Worm (Caenorhabditis elegans) whole organism, young adult: ENCODE data around the gene F28B12.1.

Source experiments
- B0035.1 ChIP-seq: sonication (generic microtip); optimal IDR thresholded peaks from 2 replicates; lab custom pipeline; 2016; ENCODE audit warnings: missing genetic modification characterization, mild to moderate bottlenecking, missing compliant biosample characterization, missing genotype, missing genetic modification reagents
- F22D6.2 ChIP-seq: sonication (generic microtip); optimal IDR thresholded peaks from 2 replicates; lab custom pipeline; 2016; ENCODE audit warnings: mild to moderate bottlenecking, missing genetic modification characterization, missing compliant biosample characterization
- F49E8.2 ChIP-seq: sonication (generic microtip); optimal IDR thresholded peaks from 3 replicates; lab custom pipeline; 2017; ENCODE audit warnings: missing genetic modification characterization, mild to moderate bottlenecking, missing compliant biosample characterization, antibody characterized with exemption, moderate library complexity; ENCODE audit not compliant: insufficient read depth
- T26A5.8 ChIP-seq: sonication (generic microtip); optimal IDR thresholded peaks from 2 replicates; lab custom pipeline; 2016; ENCODE audit warnings: missing genetic modification characterization, missing compliant biosample characterization
- Y53F4B.3 ChIP-seq: fragments of 200-800 bp; sonication (Bioruptor generic); IDR thresholded peaks from 2 replicates; pipeline ENCODE4 v1.3.6; 2022; ENCODE audit warnings: missing genetic modification reagents, missing genetic modification characterization, missing compliant biosample characterization
- Y56A3A.18 ChIP-seq: fragments of 200-800 bp; sonication (Bioruptor generic); IDR thresholded peaks from 2 replicates; pipeline ENCODE4 v1.3.6; 2022; ENCODE audit warnings: missing genetic modification reagents, missing genetic modification characterization, missing compliant biosample characterization
- ama-1 ChIP-seq, 3 experiments: fragments of 150-350 bp in 1 of 3; sonication (generic microtip) in 2 of 3; optimal IDR thresholded peaks; 2 replicates each; lab custom pipeline; 2014 to 2018; ENCODE audit warnings: missing biosample characterization in 2 of 3, missing genetic modification characterization in 2 of 3, missing genetic modification reagents in 2 of 3
- attf-6 ChIP-seq: fragments of 200-800 bp; sonication (Bioruptor generic); IDR thresholded peaks from 2 replicates; pipeline ENCODE4 v1.3.6; 2022; ENCODE audit warnings: missing genetic modification reagents, missing genetic modification characterization, missing compliant biosample characterization
- hlh-26 ChIP-seq: fragments of 200-800 bp; sonication (Bioruptor generic); conservative IDR thresholded peaks from 2 replicates; pipeline ENCODE4 v1.3.6; 2022; ENCODE audit warnings: missing genetic modification reagents, missing genetic modification characterization, missing compliant biosample characterization
- lin-35 ChIP-seq, 3 experiments: fragments of 150-350 bp in 2 of 3; sonication (generic microtip) in 1 of 3; optimal IDR thresholded peaks; 2 replicates each; lab custom pipeline; 2014 to 2018; ENCODE audit warnings: missing biosample characterization in 3 of 3, missing genetic modification characterization in 3 of 3, missing genetic modification reagents in 3 of 3
- nhr-90 ChIP-seq: sonication (generic microtip); optimal IDR thresholded peaks from 2 replicates; lab custom pipeline; 2016; ENCODE audit warnings: missing genotype, mild to moderate bottlenecking, missing genetic modification characterization, missing compliant biosample characterization
- snpc-1.1 ChIP-seq: sonication (generic microtip); optimal IDR thresholded peaks from 2 replicates; lab custom pipeline; 2017; ENCODE audit warnings: missing genetic modification characterization, mild to moderate bottlenecking, missing compliant biosample characterization, antibody characterized with exemption, moderate library complexity, missing genotype, missing genetic modification reagents; ENCODE audit not compliant: insufficient read depth
- ztf-25 ChIP-seq: fragments of 200-800 bp; sonication (Bioruptor generic); IDR thresholded peaks from 2 replicates; pipeline ENCODE4 v1.3.6; 2022; ENCODE audit warnings: missing genetic modification reagents, missing genetic modification characterization, missing compliant biosample characterization

ce11 chrII:5931904-5932764 is 10.6 kb upstream of the F28B12.1 start:
- TF ChIP-seq Y56A3A.18 (GFP tag; lab: Robert Waterston, UW) (no peak), ama-1 (optimal IDR thresholded peaks at IDR 0.05; lab: Kevin White, UChicago) (no peak), ama-1 (GFP tag; optimal IDR thresholded peaks at IDR 0.05; lab: Kevin White, UChicago) (no peak), snpc-1.1 (tag; lab: Kevin White, UChicago) (no peak), T26A5.8 (tag; lab: Kevin White, UChicago) (no peak), F22D6.2 (tag; lab: Kevin White, UChicago) (no peak), F49E8.2 (tag; lab: Kevin White, UChicago) (no peak), B0035.1 (tag; lab: Kevin White, UChicago) (no peak), lin-35 (GFP tag; optimal IDR thresholded peaks at IDR 0.05; lab: Kevin White, UChicago) (no peak), Y53F4B.3 (GFP tag; lab: Robert Waterston, UW) (no peak), ztf-25 (GFP tag; lab: Robert Waterston, UW) (no peak), hlh-26 (GFP tag; lab: Robert Waterston, UW) (no peak), attf-6 (GFP tag; lab: Robert Waterston, UW) (no peak), nhr-90 (tag; lab: Kevin White, UChicago) (no peak)
